Worm (Caenorhabditis elegans) whole organism, L4 larva: ENCODE data around the gene lin-40.
A peak's percentile ranks its signal among the peaks of the same experiment; 100 is the strongest.

Source experiments
- D1046.2 ChIP-seq: fragments of 200-800 bp; sonication (Bioruptor generic); IDR thresholded peaks from 2 replicates; pipeline ENCODE4 v1.3.6; 2022; ENCODE audit warnings: missing genetic modification characterization, missing compliant biosample characterization
- T20F7.1 ChIP-seq: fragments of 200-800 bp; sonication (Bioruptor generic); optimal IDR thresholded peaks from 2 replicates; lab custom pipeline; 2018; ENCODE audit warnings: mild to moderate bottlenecking, missing genetic modification characterization, missing compliant biosample characterization
- Y105C5A.15 ChIP-seq: fragments of 200-800 bp; sonication (Bioruptor generic); IDR thresholded peaks from 2 replicates; pipeline ENCODE4 v1.3.6; 2022; ENCODE audit warnings: missing genetic modification characterization, missing compliant biosample characterization
- aly-2 ChIP-seq: sonication (generic microtip); optimal IDR thresholded peaks from 2 replicates; lab custom pipeline; 2018; ENCODE audit warnings: missing biosample characterization, missing genetic modification characterization
- ceh-32 ChIP-seq: sonication (generic microtip); optimal IDR thresholded peaks from 2 replicates; lab custom pipeline; 2016; ENCODE audit warnings: mild to moderate bottlenecking, missing genetic modification characterization, missing compliant biosample characterization; ENCODE audit not compliant: poor library complexity
- ceh-44 ChIP-seq: fragments of 200-800 bp; sonication (Bioruptor generic); IDR thresholded peaks from 2 replicates; pipeline ENCODE4 v1.3.6; 2022; ENCODE audit warnings: missing genetic modification reagents, missing genetic modification characterization, missing compliant biosample characterization
- cey-2 ChIP-seq: sonication (generic microtip); optimal IDR thresholded peaks from 3 replicates; lab custom pipeline; 2017; ENCODE audit warnings: missing genetic modification characterization, mild to moderate bottlenecking, missing compliant biosample characterization, antibody characterized with exemption, borderline replicate concordance; ENCODE audit not compliant: insufficient read depth
- daf-16 ChIP-seq, 3 experiments: sonication (generic microtip); optimal IDR thresholded peaks; 2 replicates each; lab custom pipeline; 2016 to 2017; ENCODE audit warnings: missing genetic modification characterization in 3 of 3, missing genetic modification reagents in 3 of 3, mild to moderate bottlenecking in 2 of 3, missing compliant biosample characterization in 2 of 3, missing biosample characterization in 1 of 3, moderate library complexity in 1 of 3
- daf-19 ChIP-seq: fragments of 200-800 bp; sonication (Bioruptor generic); conservative IDR thresholded peaks from 2 replicates; pipeline ENCODE4 v1.3.6; 2022; ENCODE audit warnings: missing genetic modification characterization, missing compliant biosample characterization
- dmd-6 ChIP-seq: fragments of 200-800 bp; sonication (Bioruptor generic); IDR thresholded peaks from 2 replicates; pipeline ENCODE4 v1.3.6; 2022; ENCODE audit warnings: missing genetic modification reagents, missing genetic modification characterization, missing compliant biosample characterization
- dpl-1 ChIP-seq: fragments of 150-350 bp; optimal IDR thresholded peaks from 2 replicates; lab custom pipeline; 2014; ENCODE audit warnings: missing biosample characterization, missing genetic modification reagents, missing genetic modification characterization
- dve-1 ChIP-seq: sonication (generic microtip); optimal IDR thresholded peaks from 2 replicates; lab custom pipeline; 2017; ENCODE audit warnings: antibody characterized with exemption, mild to moderate bottlenecking, missing genetic modification characterization, missing compliant biosample characterization; ENCODE audit not compliant: insufficient read depth
- egl-43 ChIP-seq: fragments of 200-800 bp; sonication (Bioruptor generic); IDR thresholded peaks from 2 replicates; pipeline ENCODE4 v1.3.6; 2022; ENCODE audit warnings: missing genetic modification reagents, missing genetic modification characterization, missing compliant biosample characterization
- fos-1 ChIP-seq: fragments of 150-350 bp; optimal IDR thresholded peaks from 2 replicates; lab custom pipeline; 2014; ENCODE audit warnings: missing biosample characterization, missing genetic modification characterization
- hlh-11 ChIP-seq: fragments of 200-800 bp; sonication (Bioruptor generic); optimal IDR thresholded peaks from 2 replicates; lab custom pipeline; 2018; ENCODE audit warnings: mild to moderate bottlenecking, missing genetic modification characterization, missing compliant biosample characterization
- hlh-30 ChIP-seq: sonication (generic microtip); optimal IDR thresholded peaks from 2 replicates; lab custom pipeline; 2017; ENCODE audit warnings: antibody characterized with exemption, mild to moderate bottlenecking, missing genetic modification characterization, missing compliant biosample characterization; ENCODE audit not compliant: insufficient read depth
- hmg-1.1 ChIP-seq: fragments of 200-800 bp; sonication (Bioruptor generic); IDR thresholded peaks from 2 replicates; pipeline ENCODE4 v1.3.6; 2022; ENCODE audit warnings: missing genetic modification reagents, missing genetic modification characterization, missing compliant biosample characterization
- lin-1 ChIP-seq: fragments of 200-800 bp; sonication (Bioruptor generic); IDR thresholded peaks from 2 replicates; pipeline ENCODE4 v1.3.6; 2022; ENCODE audit warnings: missing genetic modification reagents, missing genetic modification characterization, missing compliant biosample characterization
- lin-13 ChIP-seq: fragments of 150-350 bp; optimal IDR thresholded peaks from 2 replicates; lab custom pipeline; 2014; ENCODE audit warnings: missing biosample characterization, missing genetic modification reagents, missing genetic modification characterization
- lin-15B ChIP-seq: fragments of 150-350 bp; sonication (generic microtip); optimal IDR thresholded peaks from 3 replicates; lab custom pipeline; 2014; ENCODE audit warnings: missing biosample characterization, missing genetic modification characterization
- lsy-2 ChIP-seq, 2 experiments: fragments of 150-350 bp in 1 of 2; sonication (generic microtip) in 1 of 2; optimal IDR thresholded peaks; 2 replicates each; lab custom pipeline; 2014 to 2017; ENCODE audit warnings: missing biosample characterization in 2 of 2, missing genetic modification characterization in 2 of 2
- madf-5 ChIP-seq, 2 experiments: fragments of 200-800 bp; sonication (Bioruptor generic); IDR thresholded peaks; 2 replicates each; pipeline ENCODE4 v1.3.6; 2022; ENCODE audit warnings: missing compliant biosample characterization in 2 of 2, missing genetic modification characterization in 2 of 2
- mdl-1 ChIP-seq, 2 experiments: fragments of 150-350 bp in 1 of 2; sonication (generic microtip) in 1 of 2; optimal IDR thresholded peaks; 2 replicates each; lab custom pipeline; 2014 to 2017; ENCODE audit warnings: missing biosample characterization in 2 of 2, missing genetic modification characterization in 2 of 2
- mep-1 ChIP-seq: fragments of 150-350 bp; sonication (generic microtip); optimal IDR thresholded peaks from 3 replicates; lab custom pipeline; 2014; ENCODE audit warnings: missing biosample characterization, missing genetic modification characterization
- mxl-3 ChIP-seq: fragments of 200-800 bp; sonication (Bioruptor generic); optimal IDR thresholded peaks from 2 replicates; lab custom pipeline; 2018; ENCODE audit warnings: mild to moderate bottlenecking, missing genetic modification characterization, missing compliant biosample characterization
- nhr-102 ChIP-seq: sonication (generic microtip); optimal IDR thresholded peaks from 2 replicates; lab custom pipeline; 2016; ENCODE audit warnings: mild to moderate bottlenecking, missing genetic modification characterization, moderate library complexity, missing compliant biosample characterization
- nhr-11 ChIP-seq: fragments of 150-350 bp; optimal IDR thresholded peaks from 2 replicates; lab custom pipeline; 2014; ENCODE audit warnings: missing biosample characterization, missing genetic modification characterization
- nhr-237 ChIP-seq: sonication (generic microtip); optimal IDR thresholded peaks from 2 replicates; lab custom pipeline; 2017; ENCODE audit warnings: missing biosample characterization, missing genetic modification characterization
- nhr-28 ChIP-seq: fragments of 150-350 bp; optimal IDR thresholded peaks from 2 replicates; lab custom pipeline; 2014; ENCODE audit warnings: missing biosample characterization, missing genetic modification characterization
- nhr-42 ChIP-seq: fragments of 200-800 bp; sonication (Bioruptor generic); IDR thresholded peaks from 2 replicates; pipeline ENCODE4 v1.3.6; 2022; ENCODE audit warnings: missing genetic modification characterization, missing compliant biosample characterization
- nhr-6 ChIP-seq: fragments of 150-350 bp; optimal IDR thresholded peaks from 2 replicates; lab custom pipeline; 2014; ENCODE audit warnings: missing biosample characterization, missing genetic modification characterization
- nhr-76 ChIP-seq: fragments of 150-350 bp; optimal IDR thresholded peaks from 2 replicates; lab custom pipeline; 2014; ENCODE audit warnings: missing biosample characterization, missing genetic modification characterization
- pqm-1 ChIP-seq: sonication (generic microtip); optimal IDR thresholded peaks from 2 replicates; lab custom pipeline; 2017; ENCODE audit warnings: missing biosample characterization, missing genetic modification characterization
- saeg-2 ChIP-seq: fragments of 200-800 bp; sonication (Bioruptor generic); IDR thresholded peaks from 2 replicates; pipeline ENCODE4 v1.3.6; 2022; ENCODE audit warnings: missing genetic modification reagents, missing genetic modification characterization, missing compliant biosample characterization
- sdz-12 ChIP-seq: fragments of 200-800 bp; sonication (Bioruptor generic); optimal IDR thresholded peaks from 2 replicates; lab custom pipeline; 2018; ENCODE audit warnings: mild to moderate bottlenecking, missing genetic modification characterization, missing compliant biosample characterization
- snpc-4 ChIP-seq: fragments of 150-350 bp; optimal IDR thresholded peaks from 2 replicates; lab custom pipeline; 2014; ENCODE audit warnings: missing biosample characterization, missing genetic modification characterization
- spr-1 ChIP-seq: sonication (generic microtip); optimal IDR thresholded peaks from 2 replicates; lab custom pipeline; 2016; ENCODE audit warnings: mild to moderate bottlenecking, missing genetic modification characterization, missing compliant biosample characterization
- spr-3 ChIP-seq: fragments of 200-800 bp; sonication (Bioruptor generic); optimal IDR thresholded peaks from 2 replicates; lab custom pipeline; 2018; ENCODE audit warnings: mild to moderate bottlenecking, missing genetic modification characterization, missing compliant biosample characterization
- tag-97 ChIP-seq: fragments of 200-800 bp; sonication (Bioruptor generic); IDR thresholded peaks from 2 replicates; pipeline ENCODE4 v1.3.6; 2022; ENCODE audit warnings: missing genetic modification characterization, missing compliant biosample characterization
- unc-130 ChIP-seq: sonication (generic microtip); optimal IDR thresholded peaks from 2 replicates; lab custom pipeline; 2016; ENCODE audit warnings: missing genetic modification reagents, missing genetic modification characterization, missing compliant biosample characterization
- unc-39 ChIP-seq: sonication (generic microtip); optimal IDR thresholded peaks from 2 replicates; lab custom pipeline; 2017; ENCODE audit warnings: missing biosample characterization, missing genetic modification characterization
- unc-62 ChIP-seq, 3 experiments: fragments of 150-350 bp in 1 of 3; sonication (generic microtip); optimal IDR thresholded peaks in 2 of 3; peaks in 1 of 3; 1 replicate in 1 of 3; 2 replicates in 2 of 3; lab custom pipeline; 2014 to 2017; ENCODE audit warnings: missing biosample characterization in 3 of 3, missing genetic modification characterization in 3 of 3, missing genetic modification reagents in 3 of 3, missing genotype in 1 of 3

lin-40 gene

DNA sequence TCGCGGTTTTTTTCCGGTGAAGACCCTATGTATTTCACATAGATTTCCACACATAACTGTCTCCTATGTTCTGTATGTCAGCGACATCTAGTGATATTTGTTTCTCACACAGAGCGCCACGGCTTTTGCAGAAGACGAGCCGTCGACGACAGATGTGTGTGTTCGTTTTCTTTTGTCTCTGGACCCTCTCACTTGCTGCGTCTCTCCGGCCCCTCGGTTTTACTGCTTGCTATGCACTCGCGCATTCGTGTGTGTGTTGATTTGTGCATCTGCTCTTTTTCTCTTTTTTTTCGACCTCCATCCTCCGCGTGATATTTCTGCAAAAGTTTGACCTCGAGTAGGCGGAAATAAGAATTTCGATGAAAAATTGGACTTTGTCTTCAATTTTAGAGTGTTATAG is 16.1 kb upstream of the lin-40 start:
- TF ChIP-seq hlh-30 (peak; percentile 66), mdl-1 (tag; optimal IDR thresholded peaks at IDR 0.05; lab: Kevin White, UChicago) (peak in 1 of 2 experiments; percentile 40), lsy-2 (tag; optimal IDR thresholded peaks at IDR 0.05; lab: Kevin White, UChicago) (peak in 1 of 2 experiments; percentile 49), Y105C5A.15 (GFP tag; lab: Robert Waterston, UW) (no peak), nhr-6 (peak; percentile 1), aly-2 (tag; lab: Kevin White, UChicago) (no peak), dmd-6 (GFP tag; lab: Robert Waterston, UW) (0 out of 2 replicates have a peak, but pooled peaks have one; percentile 11), unc-39 (tag; lab: Kevin White, UChicago) (no peak), dpl-1 (GFP tag; lab: Kevin White, UChicago) (peak; percentile 1), hlh-11 (peak; percentile 21), unc-62 (GFP tag; optimal IDR thresholded peaks at IDR 0.05 in 1 of 2; lab: Kevin White, UChicago) (peak in 1 of 2 experiments; percentile 14), unc-62 (tag; optimal IDR thresholded peaks at IDR 0.05; lab: Kevin White, UChicago) (no peak), mep-1 (peak; percentile 48), nhr-28 (tag; lab: Kevin White, UChicago) (no peak), lin-15B (tag; lab: Kevin White, UChicago) (no peak)

DNA sequence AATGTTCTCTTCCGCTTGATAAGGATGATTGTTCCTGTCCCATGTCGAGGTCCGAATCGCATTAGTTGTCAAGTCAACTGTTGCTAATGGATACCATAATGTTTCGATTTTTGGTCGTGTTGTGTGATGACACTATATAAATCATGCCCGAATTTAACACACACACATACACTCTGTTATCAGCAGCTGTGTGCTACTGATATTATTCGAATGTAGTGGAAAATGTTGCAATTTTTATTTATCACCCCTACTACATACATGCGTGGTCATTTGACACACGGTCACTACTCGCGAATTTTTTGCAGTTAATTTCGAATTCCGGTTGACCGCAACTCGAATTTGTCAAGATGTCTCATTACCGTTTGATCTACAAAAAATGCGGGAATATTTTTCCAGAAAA is 12.2 kb upstream of the lin-40 start:
- TF ChIP-seq dmd-6 (GFP tag; lab: Robert Waterston, UW) (peak; percentile 30; the same call in 1 of the 2 replicates), hlh-11 (peak; percentile 38), dve-1 (tag; lab: Kevin White, UChicago) (peak; percentile 1), unc-130 (GFP tag; lab: Kevin White, UChicago) (no peak), daf-16 (GFP tag; optimal IDR thresholded peaks at IDR 0.05; lab: Kevin White, UChicago) (no peak), daf-16 (tag; optimal IDR thresholded peaks at IDR 0.05; lab: Kevin White, UChicago) (peak; percentile 52), unc-62 (GFP tag; optimal IDR thresholded peaks at IDR 0.05 in 1 of 2; lab: Kevin White, UChicago) (peak in 1 of 2 experiments; percentile 42), unc-62 (tag; optimal IDR thresholded peaks at IDR 0.05; lab: Kevin White, UChicago) (no peak), pqm-1 (peak; percentile 76), nhr-28 (tag; lab: Kevin White, UChicago) (peak; percentile 85), D1046.2 (GFP tag; lab: Robert Waterston, UW) (no peak), lin-1 (GFP tag; lab: Robert Waterston, UW) (no peak), hlh-30 (peak; percentile 27)

DNA sequence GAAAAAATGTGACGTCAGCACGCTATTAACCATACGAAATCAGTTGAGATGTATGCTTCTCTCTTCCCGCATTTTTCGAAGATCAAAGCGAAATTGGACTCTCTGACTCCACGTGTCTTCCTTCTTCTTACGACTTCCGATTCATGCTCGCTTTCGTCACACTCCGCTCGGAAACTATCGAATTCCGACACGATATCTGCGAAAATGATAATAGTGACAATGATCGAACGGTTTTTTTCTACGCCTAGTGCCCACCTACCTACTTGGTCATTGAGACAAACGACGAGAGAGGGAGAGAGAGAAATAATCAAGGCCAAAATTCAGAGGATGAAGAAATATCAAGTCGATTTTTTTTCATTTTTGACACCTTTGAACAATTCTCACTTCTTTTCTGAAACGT is 11.1 kb upstream of the lin-40 start:
- no peak for TF ChIP-seq nhr-42 (GFP tag; lab: Robert Waterston, UW)
- no peak for TF ChIP-seq sdz-12
- no peak for TF ChIP-seq ceh-44 (GFP tag; lab: Robert Waterston, UW)
- TF ChIP-seq mdl-1 (tag; optimal IDR thresholded peaks at IDR 0.05; lab: Kevin White, UChicago) = no peak
- TF ChIP-seq fos-1 (tag; lab: Kevin White, UChicago) = no peak
- peak; percentile 81 for TF ChIP-seq mxl-3 (GFP tag; lab: Kevin White, UChicago)
- TF ChIP-seq spr-3 (GFP tag; lab: Kevin White, UChicago) = no peak
- TF ChIP-seq daf-16 (GFP tag; optimal IDR thresholded peaks at IDR 0.05; lab: Kevin White, UChicago) = no peak
- no peak for TF ChIP-seq daf-16 (tag; optimal IDR thresholded peaks at IDR 0.05; lab: Kevin White, UChicago)
- no peak for TF ChIP-seq T20F7.1 (GFP tag; lab: Kevin White, UChicago)
- TF ChIP-seq nhr-28 (tag; lab: Kevin White, UChicago) = peak; percentile 57
- TF ChIP-seq tag-97 = no peak

DNA sequence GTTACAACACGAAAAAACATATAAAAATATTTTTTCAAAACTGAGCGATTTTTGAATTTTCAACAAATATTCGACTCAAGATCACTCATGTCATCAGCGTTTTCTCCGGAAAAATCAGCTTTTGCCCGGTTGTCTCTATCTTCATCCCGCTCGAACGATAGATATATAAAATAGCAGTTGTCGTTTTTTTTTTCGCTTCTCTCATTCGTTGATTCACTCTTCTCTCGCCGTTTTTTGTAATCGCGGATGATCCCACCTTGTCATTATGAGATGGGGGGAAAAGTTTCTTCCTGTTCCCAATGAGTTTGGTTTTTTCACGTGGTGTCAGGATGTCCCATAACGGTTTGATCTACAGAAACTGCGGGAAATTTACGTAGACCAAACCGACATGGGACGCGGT is 9.5 kb upstream of the lin-40 start:
- TF ChIP-seq ceh-44 (GFP tag; lab: Robert Waterston, UW) (no peak), cey-2 (no peak), mdl-1 (tag; optimal IDR thresholded peaks at IDR 0.05; lab: Kevin White, UChicago) (peak in 1 of 2 experiments; percentile 19), nhr-237 (tag; lab: Kevin White, UChicago) (no peak), nhr-76 (tag; lab: Kevin White, UChicago) (no peak), hlh-11 (peak; percentile 34), nhr-102 (tag; lab: Kevin White, UChicago) (no peak), unc-62 (GFP tag; optimal IDR thresholded peaks at IDR 0.05 in 1 of 2; lab: Kevin White, UChicago) (no peak), unc-62 (tag; optimal IDR thresholded peaks at IDR 0.05; lab: Kevin White, UChicago) (no peak), ceh-32 (no peak), lin-13 (no peak), egl-43 (GFP tag; lab: Robert Waterston, UW) (no peak), hmg-1.1 (GFP tag; lab: Robert Waterston, UW) (no peak), madf-5 (GFP tag; IDR thresholded peaks at IDR 0.05; lab: Robert Waterston, UW) (no peak), snpc-4 (tag; lab: Kevin White, UChicago) (no peak), Y105C5A.15 (GFP tag; lab: Robert Waterston, UW) (no peak), saeg-2 (no peak), spr-1 (tag; lab: Kevin White, UChicago) (no peak), daf-19 (no peak), nhr-42 (GFP tag; lab: Robert Waterston, UW) (no peak), daf-16 (GFP tag; optimal IDR thresholded peaks at IDR 0.05; lab: Kevin White, UChicago) (peak in 1 of 2 experiments; percentile 43), daf-16 (tag; optimal IDR thresholded peaks at IDR 0.05; lab: Kevin White, UChicago) (no peak), nhr-11 (peak; percentile 36)
